Fruit fly (Drosophila melanogaster) whole organism, embryonic: Measurements from ENCODE around the gene Ser7.

Experiments used
- Abd-B ChIP-seq: fragments of 200-800 bp; sonication (Bioruptor generic); optimal IDR thresholded peaks from 2 replicates; lab custom pipeline; 2018; ENCODE audit warnings: missing biosample characterization, mild to moderate bottlenecking, missing genetic modification characterization, moderate library complexity
- Atf6 ChIP-seq: fragments of 200-800 bp; sonication (Bioruptor generic); IDR thresholded peaks from 2 replicates; pipeline ENCODE4 v1.3.6; 2022; ENCODE audit warnings: missing biosample characterization, missing genetic modification characterization
- CG11093 ChIP-seq: fragments of 200-800 bp; sonication (Bioruptor generic); IDR thresholded peaks from 3 replicates; pipeline ENCODE4 v1.3.6; 2022; ENCODE audit warnings: missing biosample characterization, missing genetic modification characterization
- CG12155 ChIP-seq: fragments of 200-800 bp; sonication (Bioruptor generic); optimal IDR thresholded peaks from 3 replicates; lab custom pipeline; 2016; ENCODE audit warnings: missing biosample characterization, missing genetic modification characterization
- CG1233 ChIP-seq: fragments of 200-800 bp; sonication (Bioruptor generic); optimal IDR thresholded peaks from 4 replicates; lab custom pipeline; 2018; ENCODE audit warnings: missing biosample characterization, mild to moderate bottlenecking, missing genetic modification characterization
- CG13775 ChIP-seq: fragments of 200-800 bp; sonication (Bioruptor generic); optimal IDR thresholded peaks from 3 replicates; lab custom pipeline; 2017; ENCODE audit warnings: missing biosample characterization, mild to moderate bottlenecking, missing genetic modification characterization
- CG16815 ChIP-seq: fragments of 200-800 bp; sonication (Bioruptor generic); optimal IDR thresholded peaks from 3 replicates; lab custom pipeline; 2017; ENCODE audit warnings: missing biosample characterization, mild to moderate bottlenecking, missing genetic modification characterization
- CG34422 ChIP-seq: fragments of 200-800 bp; sonication (Bioruptor generic); IDR thresholded peaks from 3 replicates; pipeline ENCODE4 v1.3.6; 2022; ENCODE audit warnings: missing biosample characterization, missing genetic modification characterization
- CG3847 ChIP-seq: fragments of 200-800 bp; sonication (Bioruptor generic); IDR thresholded peaks from 2 replicates; pipeline ENCODE4 v1.3.6; 2022; ENCODE audit warnings: missing biosample characterization, missing genetic modification characterization
- CG6791 ChIP-seq: fragments of 200-800 bp; sonication (Bioruptor generic); IDR thresholded peaks from 3 replicates; pipeline ENCODE4 v1.3.6; 2022; ENCODE audit warnings: missing biosample characterization, missing genetic modification characterization; ENCODE audit not compliant: partially characterized antibody
- CG8089 ChIP-seq: fragments of 200-800 bp; sonication (Bioruptor generic); optimal IDR thresholded peaks from 3 replicates; lab custom pipeline; 2016; ENCODE audit warnings: missing biosample characterization, missing genetic modification characterization
- CG8290 ChIP-seq, 3 experiments: fragments of 200-800 bp; sonication (Bioruptor generic); optimal IDR thresholded peaks; 2 replicates each; lab custom pipeline; 2016 to 2019; ENCODE audit warnings: missing biosample characterization in 3 of 3, missing genetic modification characterization in 3 of 3, mild to moderate bottlenecking in 2 of 3, moderate library complexity in 1 of 3
- CG8924 ChIP-seq: fragments of 200-800 bp; optimal IDR thresholded peaks from 3 replicates; lab custom pipeline; 2019; ENCODE audit warnings: missing biosample characterization, mild to moderate bottlenecking, missing genetic modification characterization, moderate library complexity
- Camta ChIP-seq: fragments of 200-800 bp; sonication (Bioruptor generic); optimal IDR thresholded peaks from 2 replicates; lab custom pipeline; 2016; ENCODE audit warnings: missing biosample characterization, missing genetic modification characterization
- CrebB ChIP-seq: fragments of 200-800 bp; sonication (Bioruptor generic); optimal IDR thresholded peaks from 3 replicates; lab custom pipeline; 2018; ENCODE audit warnings: missing biosample characterization, mild to moderate bottlenecking, missing genetic modification characterization
- Dfd ChIP-seq, 2 experiments: fragments of >200 bp; optimal IDR thresholded peaks; 2 replicates each; lab custom pipeline; 2017; ENCODE audit warnings: missing biosample characterization in 2 of 2, missing genetic modification characterization in 2 of 2
- Dll ChIP-seq: fragments of 200-800 bp; sonication (Bioruptor generic); IDR thresholded peaks from 4 replicates; pipeline ENCODE4 v1.3.6; 2022; ENCODE audit warnings: missing biosample characterization, missing genetic modification characterization; ENCODE audit not compliant: partially characterized antibody
- Drgx ChIP-seq: fragments of 200-800 bp; sonication (Bioruptor generic); IDR thresholded peaks from 2 replicates; pipeline ENCODE4 v1.3.6; 2022; ENCODE audit warnings: missing biosample characterization, missing genetic modification characterization
- Fer1 ChIP-seq: fragments of 200-800 bp; sonication (Bioruptor generic); optimal IDR thresholded peaks from 2 replicates; lab custom pipeline; 2017; ENCODE audit warnings: missing biosample characterization, mild to moderate bottlenecking, missing genetic modification characterization
- H2.0 ChIP-seq: fragments of 200-800 bp; sonication (Bioruptor generic); IDR thresholded peaks from 2 replicates; pipeline ENCODE4 v1.3.6; 2022; ENCODE audit warnings: missing biosample characterization, missing genetic modification characterization
- HLH3B ChIP-seq: fragments of 200-800 bp; sonication (Bioruptor generic); IDR thresholded peaks from 2 replicates; pipeline ENCODE4 v1.3.6; 2022; ENCODE audit warnings: missing biosample characterization, missing genetic modification characterization
- Med ChIP-seq: fragments of 200-800 bp; sonication (Bioruptor generic); peaks from one replicate; lab custom pipeline; 2016; ENCODE audit warnings: missing biosample characterization, missing genetic modification characterization, mild to moderate bottlenecking, inconsistent platforms, moderate library complexity
- Meics ChIP-seq: fragments of 200-800 bp; sonication (Bioruptor generic); optimal IDR thresholded peaks from 2 replicates; lab custom pipeline; 2017; ENCODE audit warnings: missing biosample characterization, mild to moderate bottlenecking, missing genetic modification characterization
- NK7.1 ChIP-seq: fragments of 200-800 bp; sonication (Bioruptor generic); optimal IDR thresholded peaks from 3 replicates; lab custom pipeline; 2016; ENCODE audit warnings: missing biosample characterization, missing genetic modification characterization
- Sry-δ ChIP-seq: fragments of 200-800 bp; sonication (Bioruptor generic); optimal IDR thresholded peaks from 2 replicates; lab custom pipeline; 2016; ENCODE audit warnings: missing biosample characterization, missing genetic modification characterization
- Stat92E ChIP-seq, 3 experiments: fragments of >200 bp in 2 of 3; fragments of 200-800 bp in 1 of 3; sonication (Bioruptor generic) in 1 of 3; optimal IDR thresholded peaks; 2 replicates each; lab custom pipeline; 2017 to 2019; ENCODE audit warnings: missing biosample characterization in 3 of 3, missing genetic modification characterization in 3 of 3, mild to moderate bottlenecking in 1 of 3, moderate library complexity in 1 of 3
- Taf1 ChIP-seq: fragments of 200-800 bp; sonication (Bioruptor generic); IDR thresholded peaks from 2 replicates; pipeline ENCODE4 v1.3.6; 2022; ENCODE audit warnings: missing biosample characterization, missing genetic modification characterization
- ara ChIP-seq: fragments of 200-800 bp; sonication (Bioruptor generic); IDR thresholded peaks from 2 replicates; pipeline ENCODE4 v1.3.6; 2022; ENCODE audit warnings: missing biosample characterization, missing genetic modification characterization
- bab2 ChIP-seq: fragments of 200-800 bp; sonication (Bioruptor generic); optimal IDR thresholded peaks from 2 replicates; lab custom pipeline; 2016; ENCODE audit warnings: missing biosample characterization, missing genetic modification characterization
- btn ChIP-seq: fragments of 200-800 bp; sonication (Bioruptor generic); optimal IDR thresholded peaks from 2 replicates; lab custom pipeline; 2016; ENCODE audit warnings: missing biosample characterization, missing genetic modification characterization
- cad ChIP-seq: fragments of >200 bp; optimal IDR thresholded peaks from 2 replicates; lab custom pipeline; 2017; ENCODE audit warnings: missing biosample characterization, missing genetic modification characterization
- cg ChIP-seq: fragments of 200-800 bp; sonication (Bioruptor generic); optimal IDR thresholded peaks from 3 replicates; lab custom pipeline; 2019; ENCODE audit warnings: missing biosample characterization, mild to moderate bottlenecking, missing genetic modification characterization, moderate library complexity
- da ChIP-seq: fragments of 200-800 bp; sonication (Bioruptor generic); optimal IDR thresholded peaks from 2 replicates; lab custom pipeline; 2016; ENCODE audit warnings: missing biosample characterization, missing genetic modification characterization
- danr ChIP-seq: fragments of 200-800 bp; sonication (Bioruptor generic); IDR thresholded peaks from 2 replicates; pipeline ENCODE4 v1.3.6; 2022; ENCODE audit warnings: missing biosample characterization, missing genetic modification characterization
- dmrt11E ChIP-seq: fragments of 200-800 bp; sonication (Bioruptor generic); optimal IDR thresholded peaks from 3 replicates; lab custom pipeline; 2018; ENCODE audit warnings: missing biosample characterization, mild to moderate bottlenecking, missing genetic modification characterization, moderate library complexity
- esg ChIP-seq: fragments of 200-800 bp; sonication (Bioruptor generic); conservative IDR thresholded peaks from 2 replicates; pipeline ENCODE4 v1.3.6; 2022; ENCODE audit warnings: missing biosample characterization, missing genetic modification characterization
- fd102C ChIP-seq: fragments of 200-800 bp; sonication (Bioruptor generic); optimal IDR thresholded peaks from 2 replicates; lab custom pipeline; 2018; ENCODE audit warnings: missing biosample characterization, mild to moderate bottlenecking, missing genetic modification characterization, moderate library complexity
- fd64A ChIP-seq: fragments of 200-800 bp; sonication (Bioruptor generic); optimal IDR thresholded peaks from 3 replicates; lab custom pipeline; 2018; ENCODE audit warnings: missing biosample characterization, mild to moderate bottlenecking, missing genetic modification characterization
- gcm2 ChIP-seq: fragments of 200-800 bp; sonication (Bioruptor generic); optimal IDR thresholded peaks from 2 replicates; lab custom pipeline; 2016; ENCODE audit warnings: missing biosample characterization, missing genetic modification characterization
- grn ChIP-seq: fragments of 200-800 bp; sonication (Bioruptor generic); optimal IDR thresholded peaks from 3 replicates; lab custom pipeline; 2017; ENCODE audit warnings: missing biosample characterization, missing genetic modification characterization
- hbn ChIP-seq: fragments of 200-800 bp; sonication (Bioruptor generic); IDR thresholded peaks from 2 replicates; pipeline ENCODE4 v1.3.6; 2022; ENCODE audit warnings: missing biosample characterization, missing genetic modification characterization; ENCODE audit not compliant: partially characterized antibody
- lov ChIP-seq, 2 experiments: fragments of 200-800 bp in 1 of 2; fragments of >200 bp in 1 of 2; sonication (Bioruptor generic) in 1 of 2; IDR thresholded peaks in 1 of 2; optimal IDR thresholded peaks in 1 of 2; 2 replicates in 1 of 2; 3 replicates in 1 of 2; pipeline versions ENCODE4 v1.3.6 to Lab custom; 2017 to 2022; ENCODE audit warnings: missing biosample characterization in 1 of 2, missing genetic modification characterization in 1 of 2
- mld ChIP-seq: fragments of 200-800 bp; sonication (Bioruptor generic); IDR thresholded peaks from 3 replicates; pipeline ENCODE4 v1.3.6; 2022; ENCODE audit warnings: missing biosample characterization, missing genetic modification characterization; ENCODE audit not compliant: partially characterized antibody
- odd ChIP-seq: fragments of 200-800 bp; sonication (Bioruptor generic); optimal IDR thresholded peaks from 2 replicates; lab custom pipeline; 2017; ENCODE audit warnings: missing biosample characterization, mild to moderate bottlenecking, missing genetic modification characterization
- psq ChIP-seq: fragments of 200-800 bp; sonication (Bioruptor generic); optimal IDR thresholded peaks from 2 replicates; lab custom pipeline; 2017; ENCODE audit warnings: missing biosample characterization, missing genetic modification characterization
- ranshi ChIP-seq: fragments of 200-800 bp; sonication (Bioruptor generic); IDR thresholded peaks from 2 replicates; pipeline ENCODE4 v1.3.6; 2022; ENCODE audit warnings: missing biosample characterization, missing genetic modification characterization
- tx ChIP-seq: fragments of 200-800 bp; sonication (Bioruptor generic); optimal IDR thresholded peaks from 2 replicates; lab custom pipeline; 2016; ENCODE audit warnings: missing biosample characterization, missing genetic modification characterization
- unpg ChIP-seq: fragments of 200-800 bp; sonication (Bioruptor generic); optimal IDR thresholded peaks from 3 replicates; lab custom pipeline; 2018; ENCODE audit warnings: missing biosample characterization, mild to moderate bottlenecking, missing genetic modification characterization, moderate library complexity
- yki ChIP-seq: fragments of >200 bp; optimal IDR thresholded peaks from 3 replicates; lab custom pipeline; 2018
- zf30C ChIP-seq: fragments of 200-800 bp; sonication (Bioruptor generic); optimal IDR thresholded peaks from 3 replicates; lab custom pipeline; 2018; ENCODE audit warnings: missing biosample characterization, mild to moderate bottlenecking, missing genetic modification characterization

The Ser7 gene

DNA sequence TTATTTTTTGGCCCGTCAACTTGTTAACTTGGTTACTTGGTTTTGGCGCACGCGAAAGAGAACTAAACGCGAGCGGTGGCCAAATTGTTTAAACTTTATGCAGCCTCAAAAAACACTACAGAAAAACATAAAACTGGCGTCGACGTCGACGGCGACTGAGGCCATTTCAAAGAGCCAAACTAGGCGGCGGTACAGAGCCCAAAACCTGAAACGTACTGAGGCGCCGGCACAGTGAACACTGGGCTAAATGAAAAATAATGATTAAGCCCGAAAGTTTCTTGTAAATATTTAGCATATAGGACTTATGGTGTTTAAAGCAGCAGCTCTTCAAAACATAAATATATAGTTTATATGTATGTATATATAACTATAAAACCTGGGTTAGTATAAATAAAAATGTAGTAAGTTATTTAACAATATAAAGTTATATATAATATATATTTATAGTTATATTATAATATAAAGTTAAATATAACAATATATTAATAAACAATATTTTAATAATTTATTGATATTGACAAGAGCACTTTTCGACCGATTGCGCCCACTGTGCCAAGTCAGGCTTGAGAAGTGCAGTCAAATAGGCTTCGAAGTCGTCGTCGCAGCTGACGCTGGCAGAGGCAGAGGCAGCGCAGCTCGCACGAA, 34.6 kb downstream of the Ser7 start, which contains the start of gene CG15249 (continued):
- TF ChIP-seq CG34422 (GFP tag; lab: Robert Waterston, UW) (no peak), CG8290 (GFP tag; optimal IDR thresholded peaks at IDR 0.05; lab: Kevin White, UChicago) (no peak), CG8290 (tag; optimal IDR thresholded peaks at IDR 0.05; lab: Kevin White, UChicago) (no peak), fd102C (GFP tag; lab: Kevin White, UChicago) (no peak), Fer1 (peak; percentile 54), lov (optimal IDR thresholded peaks at IDR 0.05; lab: Kevin White, UChicago) (no peak), lov (GFP tag; IDR thresholded peaks at IDR 0.05; lab: Robert Waterston, UW) (no peak), CG1233 (GFP tag; lab: Kevin White, UChicago) (no peak), Atf6 (GFP tag; lab: Robert Waterston, UW) (no peak), HLH3B (GFP tag; lab: Robert Waterston, UW) (no peak), odd (GFP tag; lab: Kevin White, UChicago) (peak; percentile 69), ranshi (GFP tag; lab: Robert Waterston, UW) (no peak), Dll (GFP tag; lab: Robert Waterston, UW) (no peak), Drgx (peak; percentile 41), da (GFP tag; lab: Kevin White, UChicago) (no peak), CG13775 (GFP tag; lab: Kevin White, UChicago) (peak; percentile 19), ara (GFP tag; lab: Robert Waterston, UW) (no peak), CrebB (no peak), zf30C (GFP tag; lab: Kevin White, UChicago) (no peak), bab2 (GFP tag; lab: Kevin White, UChicago) (no peak), cad (GFP tag; lab: Kevin White, UChicago) (no peak), CG6791 (GFP tag; lab: Robert Waterston, UW) (no peak), grn (GFP tag; lab: Kevin White, UChicago) (no peak), Sry-δ (GFP tag; lab: Kevin White, UChicago) (no peak), cg (no peak), Taf1 (GFP tag; lab: Robert Waterston, UW) (no peak), yki (no peak), hbn (GFP tag; lab: Robert Waterston, UW) (no peak), Meics (peak; percentile 42), CG8924 (tag; lab: Kevin White, UChicago) (peak; percentile 74), fd64A (no peak), CG16815 (GFP tag; lab: Kevin White, UChicago) (no peak), CG12155 (GFP tag; lab: Kevin White, UChicago) (no peak), Camta (GFP tag; lab: Kevin White, UChicago) (no peak), Med (GFP tag; lab: Kevin White, UChicago) (no peak), unpg (GFP tag; lab: Kevin White, UChicago) (peak; percentile 61), NK7.1 (GFP tag; lab: Kevin White, UChicago) (no peak), gcm2 (GFP tag; lab: Kevin White, UChicago) (no peak), H2.0 (no peak), btn (no peak), Stat92E (GFP tag; optimal IDR thresholded peaks at IDR 0.05; lab: Kevin White, UChicago) (no peak), CG11093 (GFP tag; lab: Robert Waterston, UW) (no peak), CG3847 (GFP tag; lab: Robert Waterston, UW) (no peak), tx (GFP tag; lab: Kevin White, UChicago) (no peak), dmrt11E (peak; percentile 43), Dfd (GFP tag; optimal IDR thresholded peaks at IDR 0.05; lab: Kevin White, UChicago) (no peak), CG8089 (GFP tag; lab: Kevin White, UChicago) (no peak), psq (GFP tag; lab: Kevin White, UChicago) (no peak), esg (GFP tag; lab: Robert Waterston, UW) (peak; percentile 30; the same call in 1 of the 2 replicates), Abd-B (GFP tag; lab: Kevin White, UChicago) (peak; percentile 18), mld (GFP tag; lab: Robert Waterston, UW) (no peak), danr (GFP tag; lab: Robert Waterston, UW) (no peak)
